Fruit fly (Drosophila melanogaster): ENCODE data around the gene spel1.

dm6 chr2L:14414291-14414893, 52.5 kb downstream of the spel1 start:
- no peak for TF ChIP-seq Hr38 (GFP tag; optimal IDR thresholded peaks at IDR 0.05)
- no peak for TF ChIP-seq CG16779 (tag; optimal IDR thresholded peaks at IDR 0.05)
- no peak for TF ChIP-seq spab (GFP tag; optimal IDR thresholded peaks at IDR 0.05)

Data from whole organism, prepupa.